Worm (Caenorhabditis elegans) whole organism, early embryonic: Measurements from ENCODE around the gene F15D4.5.

Source experiments
- B0310.2 ChIP-seq: sonication (generic microtip); optimal IDR thresholded peaks from 2 replicates; lab custom pipeline; 2016; ENCODE audit warnings: mild to moderate bottlenecking, missing genetic modification characterization, missing compliant biosample characterization
- aly-1 ChIP-seq: sonication (generic microtip); optimal IDR thresholded peaks from 2 replicates; lab custom pipeline; 2016; ENCODE audit warnings: missing genetic modification characterization, missing compliant biosample characterization
- ama-1 ChIP-seq: fragments of 150-350 bp; optimal IDR thresholded peaks from 2 replicates; lab custom pipeline; 2014
- flt-1 ChIP-seq: fragments of 200-800 bp; sonication (Bioruptor generic); IDR thresholded peaks from 2 replicates; pipeline ENCODE4 v1.3.6; 2022; ENCODE audit warnings: missing genetic modification characterization, missing compliant biosample characterization
- hmbx-1 ChIP-seq: sonication (generic microtip); optimal IDR thresholded peaks from 2 replicates; lab custom pipeline; 2016; ENCODE audit warnings: mild to moderate bottlenecking, missing genetic modification characterization, missing compliant biosample characterization
- hmg-4 ChIP-seq: fragments of 200-800 bp; sonication (Bioruptor generic); optimal IDR thresholded peaks from 2 replicates; lab custom pipeline; 2018; ENCODE audit warnings: mild to moderate bottlenecking, missing genetic modification characterization, missing compliant biosample characterization
- hnd-1 ChIP-seq: sonication (generic microtip); optimal IDR thresholded peaks from 2 replicates; lab custom pipeline; 2016; ENCODE audit warnings: missing genetic modification characterization, missing compliant biosample characterization
- scrt-1 ChIP-seq: fragments of 200-800 bp; sonication (Bioruptor generic); IDR thresholded peaks from 2 replicates; pipeline ENCODE4 v1.3.6; 2022; ENCODE audit warnings: missing genetic modification characterization, missing compliant biosample characterization
- tbx-37 ChIP-seq: fragments of 200-800 bp; sonication (Bioruptor generic); conservative IDR thresholded peaks from 2 replicates; pipeline ENCODE4 v1.3.6; 2022; ENCODE audit warnings: missing genetic modification reagents, missing genetic modification characterization, missing compliant biosample characterization
- tra-4 ChIP-seq: sonication (generic microtip); optimal IDR thresholded peaks from 2 replicates; lab custom pipeline; 2017; ENCODE audit warnings: missing genetic modification characterization, missing compliant biosample characterization

- TF ChIP-seq flt-1 (GFP tag; lab: Robert Waterston, UW) (no peak), tra-4 (tag; lab: Kevin White, UChicago) (no peak), tbx-37 (GFP tag; lab: Robert Waterston, UW) (no peak), ama-1 (lab: Kevin White, UChicago) (no peak), hmbx-1 (tag; lab: Kevin White, UChicago) (no peak), hmg-4 (GFP tag; lab: Kevin White, UChicago) (no peak), hnd-1 (tag; lab: Kevin White, UChicago) (no peak), B0310.2 (no peak), aly-1 (tag; lab: Kevin White, UChicago) (no peak), scrt-1 (GFP tag; lab: Robert Waterston, UW) (no peak)
Observed at ce11 chrII:13233712-13234111, 11.5 kb upstream of the F15D4.5 start.
